Fruit fly (Drosophila melanogaster) whole organism, prepupa: ENCODE results near the gene CG42592.

Source experiments
- Blimp-1 ChIP-seq: fragments of 200-800 bp; sonication (Bioruptor generic); optimal IDR thresholded peaks from 3 replicates; lab custom pipeline; 2017; ENCODE audit warnings: missing biosample characterization, missing genetic modification characterization, mild to moderate bottlenecking, moderate library complexity, missing genetic modification reagents
- CG10631 ChIP-seq: fragments of 200-800 bp; sonication (Bioruptor generic); optimal IDR thresholded peaks from 2 replicates; lab custom pipeline; 2016; ENCODE audit warnings: missing biosample characterization, missing genetic modification characterization
- CG10669 ChIP-seq: fragments of 200-800 bp; sonication (Bioruptor generic); optimal IDR thresholded peaks from 3 replicates; lab custom pipeline; 2018; ENCODE audit warnings: missing biosample characterization, mild to moderate bottlenecking, missing genetic modification characterization, moderate library complexity
- CG11294 ChIP-seq: fragments of 200-800 bp; sonication (Bioruptor generic); IDR thresholded peaks from 2 replicates; pipeline ENCODE4 v1.3.6; 2022; ENCODE audit warnings: missing biosample characterization, missing genetic modification characterization
- CG11762 ChIP-seq: fragments of 200-800 bp; sonication (Bioruptor generic); optimal IDR thresholded peaks from 3 replicates; lab custom pipeline; 2016; ENCODE audit warnings: missing biosample characterization, missing genetic modification characterization; ENCODE audit not compliant: insufficient read depth
- CG11902 ChIP-seq: fragments of 200-800 bp; sonication (Bioruptor generic); optimal IDR thresholded peaks from 3 replicates; lab custom pipeline; 2016; ENCODE audit warnings: missing biosample characterization, missing genetic modification characterization
- CG15336 ChIP-seq: fragments of 200-800 bp; sonication (Bioruptor generic); IDR thresholded peaks from 2 replicates; pipeline ENCODE4 v1.3.6; 2022; ENCODE audit warnings: missing biosample characterization, missing genetic modification characterization
- CG1621 ChIP-seq: fragments of 200-800 bp; sonication (Bioruptor generic); optimal IDR thresholded peaks from 3 replicates; lab custom pipeline; 2018; ENCODE audit warnings: missing biosample characterization, mild to moderate bottlenecking, missing genetic modification characterization
- CG16779 ChIP-seq: fragments of 200-800 bp; sonication (Bioruptor generic); optimal IDR thresholded peaks from 3 replicates; lab custom pipeline; 2017; ENCODE audit warnings: missing biosample characterization, mild to moderate bottlenecking, missing genetic modification characterization
- CG31627 ChIP-seq: fragments of 200-800 bp; sonication (Bioruptor generic); optimal IDR thresholded peaks from 3 replicates; lab custom pipeline; 2016; ENCODE audit warnings: missing biosample characterization, missing genetic modification characterization
- CG32006 ChIP-seq: fragments of 200-800 bp; sonication (Bioruptor generic); optimal IDR thresholded peaks from 3 replicates; lab custom pipeline; 2017; ENCODE audit warnings: missing biosample characterization, mild to moderate bottlenecking, missing genetic modification characterization
- CG34406 ChIP-seq: fragments of 200-800 bp; sonication (Bioruptor generic); optimal IDR thresholded peaks from 3 replicates; lab custom pipeline; 2016; ENCODE audit warnings: missing biosample characterization, missing genetic modification characterization
- CG3919 ChIP-seq: fragments of 200-800 bp; sonication (Bioruptor generic); optimal IDR thresholded peaks from 3 replicates; lab custom pipeline; 2016; ENCODE audit warnings: missing biosample characterization, missing genetic modification characterization
- CG4318 ChIP-seq: fragments of 200-800 bp; sonication (Bioruptor generic); optimal IDR thresholded peaks from 3 replicates; lab custom pipeline; 2017; ENCODE audit warnings: missing biosample characterization, mild to moderate bottlenecking, missing genetic modification characterization
- CG6163 ChIP-seq: fragments of 200-800 bp; sonication (Bioruptor generic); IDR thresholded peaks from 3 replicates; pipeline ENCODE4 v1.3.6; 2022; ENCODE audit warnings: missing biosample characterization, missing genetic modification characterization
- CG6276 ChIP-seq: fragments of 200-800 bp; sonication (Bioruptor generic); optimal IDR thresholded peaks from 2 replicates; lab custom pipeline; 2017; ENCODE audit warnings: missing biosample characterization, mild to moderate bottlenecking, missing genetic modification characterization
- CG6792 ChIP-seq: fragments of 200-800 bp; sonication (Bioruptor generic); optimal IDR thresholded peaks from 3 replicates; lab custom pipeline; 2016; ENCODE audit warnings: missing biosample characterization, missing genetic modification characterization
- CG6808 ChIP-seq: fragments of 200-800 bp; sonication (Bioruptor generic); optimal IDR thresholded peaks from 3 replicates; lab custom pipeline; 2017; ENCODE audit warnings: missing biosample characterization, missing genetic modification characterization, mild to moderate bottlenecking, moderate library complexity, missing genetic modification reagents
- CG6854 ChIP-seq: fragments of 200-800 bp; sonication (Bioruptor generic); optimal IDR thresholded peaks from 2 replicates; lab custom pipeline; 2017; ENCODE audit warnings: missing biosample characterization, mild to moderate bottlenecking, missing genetic modification characterization
- CG7368 ChIP-seq: fragments of 200-800 bp; sonication (Bioruptor generic); optimal IDR thresholded peaks from 3 replicates; lab custom pipeline; 2016; ENCODE audit warnings: missing biosample characterization, missing genetic modification characterization
- CG8119 ChIP-seq: fragments of 200-800 bp; sonication (Bioruptor generic); IDR thresholded peaks from 3 replicates; pipeline ENCODE4 v1.3.6; 2022; ENCODE audit warnings: missing biosample characterization, missing genetic modification characterization
- CG8319 ChIP-seq: fragments of 200-800 bp; sonication (Bioruptor generic); optimal IDR thresholded peaks from 3 replicates; lab custom pipeline; 2016; ENCODE audit warnings: missing biosample characterization, missing genetic modification characterization
- CG8632 ChIP-seq: fragments of 200-800 bp; sonication (Bioruptor generic); optimal IDR thresholded peaks from 3 replicates; lab custom pipeline; 2016; ENCODE audit warnings: missing biosample characterization, missing genetic modification characterization
- CG9139 ChIP-seq: fragments of 200-800 bp; sonication (Bioruptor generic); optimal IDR thresholded peaks from 3 replicates; lab custom pipeline; 2017; ENCODE audit warnings: missing biosample characterization, mild to moderate bottlenecking, missing genetic modification characterization
- Eip75B ChIP-seq: fragments of 200-800 bp; sonication (Bioruptor generic); optimal IDR thresholded peaks from 3 replicates; lab custom pipeline; 2016; ENCODE audit warnings: missing biosample characterization, missing genetic modification characterization
- Eip78C ChIP-seq: fragments of 200-800 bp; sonication (Bioruptor generic); peaks from one replicate; lab custom pipeline; 2016; ENCODE audit warnings: missing biosample characterization, missing genetic modification characterization
- Ets21C ChIP-seq: fragments of 200-800 bp; sonication (Bioruptor generic); optimal IDR thresholded peaks from 3 replicates; lab custom pipeline; 2016; ENCODE audit warnings: missing biosample characterization, missing genetic modification characterization
- Gug ChIP-seq: fragments of 200-800 bp; sonication (Bioruptor generic); IDR thresholded peaks from 2 replicates; pipeline ENCODE4 v1.3.6; 2022; ENCODE audit warnings: missing biosample characterization, missing genetic modification characterization
- Hr38 ChIP-seq: sonication (Bioruptor generic); optimal IDR thresholded peaks from 2 replicates; lab custom pipeline; 2016; ENCODE audit warnings: missing biosample characterization, missing genetic modification characterization
- Hr39 ChIP-seq: fragments of 200-800 bp; sonication (Bioruptor generic); optimal IDR thresholded peaks from 2 replicates; lab custom pipeline; 2016; ENCODE audit warnings: missing biosample characterization, missing genetic modification characterization
- Hr4 ChIP-seq: fragments of 200-800 bp; sonication (Bioruptor generic); optimal IDR thresholded peaks from 3 replicates; lab custom pipeline; 2016; ENCODE audit warnings: missing biosample characterization, missing genetic modification characterization
- Lpt ChIP-seq: fragments of 200-800 bp; sonication (Bioruptor generic); optimal IDR thresholded peaks from 3 replicates; lab custom pipeline; 2016; ENCODE audit warnings: missing biosample characterization, missing genetic modification characterization
- Met ChIP-seq: fragments of 200-800 bp; sonication (Bioruptor generic); optimal IDR thresholded peaks from 3 replicates; lab custom pipeline; 2016; ENCODE audit warnings: missing biosample characterization, missing genetic modification characterization
- OdsH ChIP-seq: fragments of 200-800 bp; sonication (Bioruptor generic); optimal IDR thresholded peaks from 3 replicates; lab custom pipeline; 2016; ENCODE audit warnings: missing biosample characterization, missing genetic modification characterization
- Smox ChIP-seq: fragments of 200-800 bp; sonication (Bioruptor generic); optimal IDR thresholded peaks from 3 replicates; lab custom pipeline; 2016; ENCODE audit warnings: missing biosample characterization, missing genetic modification characterization
- Sox102F ChIP-seq: fragments of 200-800 bp; sonication (Bioruptor generic); optimal IDR thresholded peaks from 2 replicates; lab custom pipeline; 2016; ENCODE audit warnings: missing biosample characterization, mild to moderate bottlenecking, missing genetic modification characterization
- Sox14 ChIP-seq: fragments of 200-800 bp; sonication (Bioruptor generic); optimal IDR thresholded peaks from 3 replicates; lab custom pipeline; 2016; ENCODE audit warnings: missing biosample characterization, missing genetic modification characterization
- Sox15 ChIP-seq: fragments of 200-800 bp; sonication (Bioruptor generic); optimal IDR thresholded peaks from 3 replicates; lab custom pipeline; 2016; ENCODE audit warnings: missing biosample characterization, missing genetic modification characterization
- achi ChIP-seq: fragments of 200-800 bp; sonication (Bioruptor generic); optimal IDR thresholded peaks from 3 replicates; lab custom pipeline; 2016; ENCODE audit warnings: missing biosample characterization, missing genetic modification characterization
- acj6 ChIP-seq: fragments of 200-800 bp; sonication (Bioruptor generic); optimal IDR thresholded peaks from 3 replicates; lab custom pipeline; 2016; ENCODE audit warnings: missing biosample characterization, missing genetic modification characterization
- dac ChIP-seq: fragments of 200-800 bp; sonication (Bioruptor generic); optimal IDR thresholded peaks from 2 replicates; lab custom pipeline; 2017; ENCODE audit warnings: missing biosample characterization, mild to moderate bottlenecking, missing genetic modification characterization
- dsx ChIP-seq: fragments of 200-800 bp; optimal IDR thresholded peaks from 3 replicates; lab custom pipeline; 2019; ENCODE audit warnings: missing biosample characterization, mild to moderate bottlenecking, missing genetic modification characterization, moderate library complexity; ENCODE audit not compliant: poor library complexity, severe bottlenecking
- eg ChIP-seq: fragments of 200-800 bp; sonication (Bioruptor generic); IDR thresholded peaks from 3 replicates; pipeline ENCODE4 v1.3.6; 2022; ENCODE audit warnings: missing biosample characterization, missing genetic modification characterization
- esn ChIP-seq: fragments of 200-800 bp; sonication (Bioruptor generic); optimal IDR thresholded peaks from 2 replicates; lab custom pipeline; 2016; ENCODE audit warnings: missing biosample characterization, mild to moderate bottlenecking, missing genetic modification characterization, moderate library complexity
- fkh ChIP-seq: fragments of 200-800 bp; sonication (Bioruptor generic); optimal IDR thresholded peaks from 3 replicates; lab custom pipeline; 2017; ENCODE audit warnings: missing biosample characterization, mild to moderate bottlenecking, missing genetic modification characterization, moderate library complexity
- lz ChIP-seq: fragments of 200-800 bp; sonication (Bioruptor generic); optimal IDR thresholded peaks from 3 replicates; lab custom pipeline; 2016; ENCODE audit warnings: missing biosample characterization, missing genetic modification characterization
- net ChIP-seq: fragments of 200-800 bp; sonication (Bioruptor generic); optimal IDR thresholded peaks from 3 replicates; lab custom pipeline; 2016; ENCODE audit warnings: missing biosample characterization, missing genetic modification characterization
- pdm3 ChIP-seq: fragments of 200-800 bp; sonication (Bioruptor generic); optimal IDR thresholded peaks from 3 replicates; lab custom pipeline; 2016; ENCODE audit warnings: missing biosample characterization, missing genetic modification characterization
- salr ChIP-seq, 2 experiments: fragments of 200-800 bp; sonication (Bioruptor generic); optimal IDR thresholded peaks; 3 replicates each; lab custom pipeline; 2016 to 2018; ENCODE audit warnings: missing biosample characterization in 2 of 2, missing genetic modification characterization in 2 of 2, mild to moderate bottlenecking in 1 of 2
- ss ChIP-seq, 2 experiments: fragments of 200-800 bp; sonication (Bioruptor generic); optimal IDR thresholded peaks; 2 replicates in 1 of 2; 3 replicates in 1 of 2; lab custom pipeline; 2017 to 2018; ENCODE audit warnings: mild to moderate bottlenecking in 2 of 2, missing biosample characterization in 2 of 2, missing genetic modification characterization in 2 of 2, moderate library complexity in 1 of 2
- svp ChIP-seq: fragments of 200-800 bp; sonication (Bioruptor generic); peaks from one replicate; lab custom pipeline; 2016; ENCODE audit warnings: missing biosample characterization, missing genetic modification characterization
- topi ChIP-seq: fragments of 200-800 bp; sonication (Bioruptor generic); optimal IDR thresholded peaks from 3 replicates; lab custom pipeline; 2016; ENCODE audit warnings: missing biosample characterization, missing genetic modification characterization
- vri ChIP-seq: fragments of 200-800 bp; sonication (Bioruptor generic); optimal IDR thresholded peaks from 3 replicates; lab custom pipeline; 2016; ENCODE audit warnings: missing biosample characterization, mild to moderate bottlenecking, missing genetic modification characterization

The CG42592 gene

dm6 chr3R:29838751-29839150 is 2.7 kb upstream of the CG42592 start:
- no peak for TF ChIP-seq CG4318 (GFP tag; lab: Kevin White, UChicago)
- peak; percentile 5 for TF ChIP-seq CG6808 (GFP tag; lab: Kevin White, UChicago)
- no peak for TF ChIP-seq topi
- no peak for TF ChIP-seq CG9139 (GFP tag; lab: Kevin White, UChicago)
- TF ChIP-seq Hr38 (GFP tag; lab: Kevin White, UChicago), result no peak
- no peak for TF ChIP-seq Smox (GFP tag; lab: Kevin White, UChicago)
- peak; percentile 31 for TF ChIP-seq OdsH
- TF ChIP-seq CG11294, result no peak
- TF ChIP-seq CG10631 (GFP tag; lab: Kevin White, UChicago), result peak; percentile 40
- TF ChIP-seq CG16779, result no peak
- TF ChIP-seq CG31627 (GFP tag; lab: Kevin White, UChicago), result no peak
- no peak for TF ChIP-seq eg (GFP tag; lab: Robert Waterston, UW)
- peak; percentile 21; the same call in 1 of the 3 replicates for TF ChIP-seq CG8119
- no peak for TF ChIP-seq CG6854 (GFP tag; lab: Kevin White, UChicago)
- TF ChIP-seq CG11762 (GFP tag; lab: Kevin White, UChicago), result no peak
- peak; percentile 10 for TF ChIP-seq acj6 (GFP tag; lab: Kevin White, UChicago)
- TF ChIP-seq CG6163 (GFP tag; lab: Robert Waterston, UW), result 0 out of 3 replicates have a peak, but pooled peaks have one; percentile 13
- peak; percentile 13 for TF ChIP-seq CG3919 (GFP tag; lab: Kevin White, UChicago)
- TF ChIP-seq CG6792 (GFP tag; lab: Kevin White, UChicago), result no peak
- TF ChIP-seq Hr39 (GFP tag; lab: Kevin White, UChicago), result no peak
- TF ChIP-seq Sox14, result no peak
- TF ChIP-seq ss (GFP tag; optimal IDR thresholded peaks at IDR 0.05; lab: Kevin White, UChicago), result peak in 1 of 2 experiments; percentile 48
- TF ChIP-seq CG34406 (GFP tag; lab: Kevin White, UChicago), result no peak
- no peak for TF ChIP-seq Lpt (GFP tag; lab: Kevin White, UChicago)
- no peak for TF ChIP-seq CG8632 (GFP tag; lab: Kevin White, UChicago)
- TF ChIP-seq svp, result no peak
- TF ChIP-seq lz (GFP tag; lab: Kevin White, UChicago), result no peak
- no peak for TF ChIP-seq Gug (GFP tag; lab: Robert Waterston, UW)
- TF ChIP-seq CG8319 (GFP tag; lab: Kevin White, UChicago), result no peak
- TF ChIP-seq pdm3, result peak; percentile 1
- TF ChIP-seq CG10669 (GFP tag; lab: Kevin White, UChicago), result no peak
- peak; percentile 46 for TF ChIP-seq dsx (GFP tag; lab: Kevin White, UChicago)
- TF ChIP-seq net (GFP tag; lab: Kevin White, UChicago), result no peak
- peak; percentile 47 for TF ChIP-seq CG32006 (GFP tag; lab: Kevin White, UChicago)
- peak; percentile 29; the same call in 1 of the 2 replicates for TF ChIP-seq CG15336 (GFP tag; lab: Robert Waterston, UW)
- peak; percentile 79 for TF ChIP-seq Eip78C
- TF ChIP-seq Blimp-1, result no peak
- TF ChIP-seq achi (GFP tag; lab: Kevin White, UChicago), result peak; percentile 7
- TF ChIP-seq Sox102F (GFP tag; lab: Kevin White, UChicago), result no peak
- TF ChIP-seq Hr4 (GFP tag; lab: Kevin White, UChicago), result no peak
- no peak for TF ChIP-seq fkh (GFP tag; lab: Kevin White, UChicago)
- no peak for TF ChIP-seq CG11902
- no peak for TF ChIP-seq vri (GFP tag; lab: Kevin White, UChicago)
- TF ChIP-seq dac, result no peak
- no peak for TF ChIP-seq Met (GFP tag; lab: Kevin White, UChicago)
- TF ChIP-seq Ets21C (GFP tag; lab: Kevin White, UChicago), result no peak
- TF ChIP-seq esn (GFP tag; lab: Kevin White, UChicago), result no peak
- TF ChIP-seq Sox15, result no peak
- peak; percentile 22 for TF ChIP-seq CG6276
- TF ChIP-seq Eip75B (GFP tag; lab: Kevin White, UChicago), result no peak
- no peak for TF ChIP-seq CG1621
- TF ChIP-seq CG7368 (GFP tag; lab: Kevin White, UChicago), result no peak
- TF ChIP-seq salr (GFP tag; optimal IDR thresholded peaks at IDR 0.05; lab: Kevin White, UChicago), result peak in 1 of 2 experiments; percentile 28
